Fruit fly (Drosophila melanogaster): ENCODE data around the gene CG3473.

The CG3473 gene

DNA sequence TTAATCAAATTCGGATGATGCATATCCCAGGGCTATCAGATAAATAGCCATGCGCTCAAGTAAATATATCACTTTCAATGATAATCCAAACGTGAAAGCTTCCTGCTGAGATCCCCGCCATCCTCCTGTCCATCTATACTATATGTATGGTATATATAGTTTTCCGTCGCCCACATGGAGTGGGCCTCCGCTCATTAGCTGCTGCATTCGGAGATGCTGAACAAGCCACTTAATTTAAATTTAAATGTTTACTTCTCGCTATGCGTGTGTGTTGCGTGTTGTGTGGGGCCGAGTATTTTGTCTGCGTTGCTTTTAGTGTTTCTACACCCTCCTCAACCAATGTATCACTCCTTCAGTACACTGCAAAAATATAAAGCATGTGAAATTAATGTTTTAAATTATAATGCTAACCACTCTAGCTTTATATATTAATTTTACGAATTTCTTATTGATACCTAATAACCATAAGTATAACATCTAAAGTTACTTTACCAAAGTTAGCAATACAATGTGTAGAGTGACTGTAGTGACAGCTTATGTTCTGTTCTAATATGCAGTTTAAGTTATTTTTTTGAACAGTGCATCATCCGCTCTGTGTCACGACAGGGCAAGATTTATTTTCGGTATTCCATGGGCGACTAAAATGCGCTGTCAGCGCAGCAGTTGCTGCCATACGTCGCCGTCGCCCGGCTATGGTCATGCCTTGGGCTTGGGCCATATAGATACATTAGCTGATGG is 16.7 kb downstream of the CG3473 start (continued):
- TF ChIP-seq Oaz (GFP tag; IDR thresholded peaks at IDR 0.05): no peak
- TF ChIP-seq corto (GFP tag; optimal IDR thresholded peaks at IDR 0.05): peak; percentile 17
- no peak for TF ChIP-seq HLH4C (GFP tag; IDR thresholded peaks at IDR 0.05; ENCODE audit: partially characterized antibody)
- peak; percentile 58; the same call in 1 of the 2 replicates for TF ChIP-seq CG6272 (GFP tag; IDR thresholded peaks at IDR 0.05)
- no peak for TF ChIP-seq Scr (GFP tag; IDR thresholded peaks at IDR 0.05; ENCODE audit: partially characterized antibody)
- no peak for TF ChIP-seq CG11247 (GFP tag; IDR thresholded peaks at IDR 0.05)
- TF ChIP-seq chm (GFP tag; IDR thresholded peaks at IDR 0.05): peak; percentile 75; the same call in 1 of the 2 replicates
- no peak for TF ChIP-seq Dip2 (GFP tag; IDR thresholded peaks at IDR 0.05)
- TF ChIP-seq CG13624 (GFP tag; optimal IDR thresholded peaks at IDR 0.05): peak; percentile 58
- TF ChIP-seq Eip74EF (GFP tag; optimal IDR thresholded peaks at IDR 0.05): peak in 1 of 2 experiments; percentile 87
- TF ChIP-seq B-H1 (GFP tag; IDR thresholded peaks at IDR 0.05): peak; percentile 71
- no peak for TF ChIP-seq mirr (GFP tag; optimal IDR thresholded peaks at IDR 0.05)
- TF ChIP-seq Dad (GFP tag; optimal IDR thresholded peaks at IDR 0.05): peak; percentile 62
- peak; percentile 75 for TF ChIP-seq H2.0 (GFP tag; IDR thresholded peaks at IDR 0.05)
- TF ChIP-seq sd (tag; optimal IDR thresholded peaks at IDR 0.05): peak; percentile 74
- TF ChIP-seq CG14050 (GFP tag; IDR thresholded peaks at IDR 0.05): peak; percentile 55; the same call in 2 of the 3 replicates
- TF ChIP-seq Doc3 (GFP tag; IDR thresholded peaks at IDR 0.05; ENCODE audit: partially characterized antibody): no peak
- TF ChIP-seq gfzf (GFP tag; optimal IDR thresholded peaks at IDR 0.05): no peak
- peak; percentile 13; the same call in 1 of the 2 replicates for TF ChIP-seq wdn (GFP tag; IDR thresholded peaks at IDR 0.05)
- TF ChIP-seq pfk (GFP tag; optimal IDR thresholded peaks at IDR 0.05): no peak
- peak; percentile 70 for TF ChIP-seq Bteb2 (GFP tag; optimal IDR thresholded peaks at IDR 0.05)
- peak; percentile 54 for TF ChIP-seq Hmr (GFP tag; optimal IDR thresholded peaks at IDR 0.05)
- no peak for TF ChIP-seq Opbp (GFP tag; IDR thresholded peaks at IDR 0.05; ENCODE audit: partially characterized antibody)
- TF ChIP-seq crol (GFP tag; IDR thresholded peaks at IDR 0.05): peak; percentile 25; the same call in 1 of the 2 replicates
- TF ChIP-seq run (tag; optimal IDR thresholded peaks at IDR 0.05): peak; percentile 85
- TF ChIP-seq kni (GFP tag; optimal IDR thresholded peaks at IDR 0.05): peak; percentile 71
- TF ChIP-seq Drgx (GFP tag; IDR thresholded peaks at IDR 0.05): peak; percentile 69
- peak; percentile 92 for TF ChIP-seq CG10267 (tag; optimal IDR thresholded peaks at IDR 0.05)
- TF ChIP-seq E2f1 (GFP tag; IDR thresholded peaks at IDR 0.05): peak; percentile 81
- no peak for TF ChIP-seq amos (GFP tag; IDR thresholded peaks at IDR 0.05; ENCODE audit: partially characterized antibody)
- TF ChIP-seq NC2α (GFP tag; optimal IDR thresholded peaks at IDR 0.05): peak; percentile 75
- peak; percentile 84 for TF ChIP-seq pum (GFP tag; optimal IDR thresholded peaks at IDR 0.05)
- TF ChIP-seq CG14965 (GFP tag; optimal IDR thresholded peaks at IDR 0.05; ENCODE audit: borderline replicate concordance): no peak
- TF ChIP-seq Xbp1 (GFP tag; optimal IDR thresholded peaks at IDR 0.05): peak; percentile 90
- TF ChIP-seq CG2120 (GFP tag; optimal IDR thresholded peaks at IDR 0.05): peak; percentile 5
- TF ChIP-seq Camta (GFP tag; optimal IDR thresholded peaks at IDR 0.05): peak; percentile 88
- TF ChIP-seq CG17829 (tag; optimal IDR thresholded peaks at IDR 0.05): peak; percentile 95
- TF ChIP-seq CTCF (GFP tag; optimal IDR thresholded peaks at IDR 0.05): peak; percentile 53
- TF ChIP-seq pros (GFP tag; optimal IDR thresholded peaks at IDR 0.05): peak; percentile 64
- peak; percentile 90 for TF ChIP-seq CG17328 (GFP tag; IDR thresholded peaks at IDR 0.05)
- peak; percentile 83 for TF ChIP-seq tgo (GFP tag; IDR thresholded peaks at IDR 0.05)
- no peak for TF ChIP-seq CG10321 (GFP tag; IDR thresholded peaks at IDR 0.05)
- TF ChIP-seq schlank (tag; optimal IDR thresholded peaks at IDR 0.05): no peak
- no peak for TF ChIP-seq D (optimal IDR thresholded peaks at IDR 0.05)
- TF ChIP-seq D (GFP tag; optimal IDR thresholded peaks at IDR 0.05): peak; percentile 96
- peak; percentile 7 for TF ChIP-seq pho (GFP tag; optimal IDR thresholded peaks at IDR 0.05)
- TF ChIP-seq z (GFP tag; IDR thresholded peaks at IDR 0.05): no peak
- 0 out of 2 replicates have a peak, but pooled peaks have one; percentile 10 for TF ChIP-seq rib (GFP tag; IDR thresholded peaks at IDR 0.05)
- TF ChIP-seq dimm (GFP tag; IDR thresholded peaks at IDR 0.05): peak; percentile 69
- peak; percentile 83 for TF ChIP-seq CG17385 (GFP tag; optimal IDR thresholded peaks at IDR 0.05)

All from whole organism, embryonic.